Worm (Caenorhabditis elegans) whole organism, L4 larva: ENCODE results near the gene F35E12.6.

ENCODE experiments used
- F26F4.8 ChIP-seq: fragments of 200-800 bp; sonication (Bioruptor generic); conservative IDR thresholded peaks from 2 replicates; pipeline ENCODE4 v1.3.6; 2022; ENCODE audit warnings: missing genetic modification characterization, missing compliant biosample characterization
- F44E2.7 ChIP-seq: fragments of 200-800 bp; sonication (Bioruptor generic); IDR thresholded peaks from 2 replicates; pipeline ENCODE4 v2.1.2; 2022; ENCODE audit warnings: missing genetic modification characterization, missing compliant biosample characterization
- T20F7.1 ChIP-seq: fragments of 200-800 bp; sonication (Bioruptor generic); optimal IDR thresholded peaks from 2 replicates; lab custom pipeline; 2018; ENCODE audit warnings: mild to moderate bottlenecking, missing genetic modification characterization, missing compliant biosample characterization
- T26A8.4 ChIP-seq: fragments of 200-800 bp; sonication (Bioruptor generic); IDR thresholded peaks from 2 replicates; pipeline ENCODE4 v1.3.6; 2022; ENCODE audit warnings: missing genetic modification characterization, missing compliant biosample characterization
- Y48G9A.11 ChIP-seq: fragments of 200-800 bp; sonication (Bioruptor generic); IDR thresholded peaks from 2 replicates; pipeline ENCODE4 v1.3.6; 2022; ENCODE audit warnings: missing genetic modification reagents, missing genetic modification characterization, missing compliant biosample characterization
- attf-4 ChIP-seq: sonication (generic microtip); optimal IDR thresholded peaks from 3 replicates; lab custom pipeline; 2017; ENCODE audit warnings: missing biosample characterization, missing genetic modification characterization
- ctbp-1 ChIP-seq: fragments of 200-800 bp; sonication (Bioruptor generic); IDR thresholded peaks from 2 replicates; pipeline ENCODE4 v1.3.6; 2022; ENCODE audit warnings: missing genetic modification reagents, missing genetic modification characterization, missing compliant biosample characterization
- daf-19 ChIP-seq: fragments of 200-800 bp; sonication (Bioruptor generic); conservative IDR thresholded peaks from 2 replicates; pipeline ENCODE4 v1.3.6; 2022; ENCODE audit warnings: missing genetic modification characterization, missing compliant biosample characterization
- dmd-6 ChIP-seq: fragments of 200-800 bp; sonication (Bioruptor generic); IDR thresholded peaks from 2 replicates; pipeline ENCODE4 v1.3.6; 2022; ENCODE audit warnings: missing genetic modification reagents, missing genetic modification characterization, missing compliant biosample characterization
- dpl-1 ChIP-seq: fragments of 150-350 bp; optimal IDR thresholded peaks from 2 replicates; lab custom pipeline; 2014; ENCODE audit warnings: missing biosample characterization, missing genetic modification reagents, missing genetic modification characterization
- egl-27 ChIP-seq: sonication (generic microtip); optimal IDR thresholded peaks from 3 replicates; lab custom pipeline; 2017; ENCODE audit warnings: missing biosample characterization, missing genetic modification reagents, missing genetic modification characterization
- fkh-10 ChIP-seq: fragments of 150-350 bp; optimal IDR thresholded peaks from 2 replicates; lab custom pipeline; 2014; ENCODE audit warnings: missing biosample characterization, missing genetic modification reagents, missing genetic modification characterization
- fos-1 ChIP-seq: fragments of 150-350 bp; optimal IDR thresholded peaks from 2 replicates; lab custom pipeline; 2014; ENCODE audit warnings: missing biosample characterization, missing genetic modification characterization
- gei-8 ChIP-seq: fragments of 200-800 bp; sonication (Bioruptor generic); optimal IDR thresholded peaks from 2 replicates; lab custom pipeline; 2018; ENCODE audit warnings: mild to moderate bottlenecking, missing genetic modification characterization, missing compliant biosample characterization
- hif-1 ChIP-seq, 2 experiments: sonication (generic microtip); optimal IDR thresholded peaks; 2 replicates each; lab custom pipeline; 2016 to 2017; ENCODE audit warnings: missing compliant biosample characterization in 2 of 2, missing genetic modification characterization in 2 of 2, missing genetic modification reagents in 2 of 2, missing genotype in 2 of 2, mild to moderate bottlenecking in 1 of 2
- hmg-1.1 ChIP-seq: fragments of 200-800 bp; sonication (Bioruptor generic); IDR thresholded peaks from 2 replicates; pipeline ENCODE4 v1.3.6; 2022; ENCODE audit warnings: missing genetic modification reagents, missing genetic modification characterization, missing compliant biosample characterization
- lin-15B ChIP-seq: fragments of 150-350 bp; sonication (generic microtip); optimal IDR thresholded peaks from 3 replicates; lab custom pipeline; 2014; ENCODE audit warnings: missing biosample characterization, missing genetic modification characterization
- lin-29 ChIP-seq: fragments of 200-800 bp; sonication (Bioruptor generic); IDR thresholded peaks from 2 replicates; pipeline ENCODE4 v1.3.6; 2022; ENCODE audit warnings: missing genetic modification reagents, missing genetic modification characterization, missing compliant biosample characterization
- madf-5 ChIP-seq, 2 experiments: fragments of 200-800 bp; sonication (Bioruptor generic); IDR thresholded peaks; 2 replicates each; pipeline ENCODE4 v1.3.6; 2022; ENCODE audit warnings: missing compliant biosample characterization in 2 of 2, missing genetic modification characterization in 2 of 2
- mdt-29 ChIP-seq: fragments of 200-800 bp; sonication (Bioruptor generic); IDR thresholded peaks from 2 replicates; pipeline ENCODE4 v1.3.6; 2022; ENCODE audit warnings: missing genetic modification reagents, missing genetic modification characterization, missing compliant biosample characterization
- mep-1 ChIP-seq: fragments of 150-350 bp; sonication (generic microtip); optimal IDR thresholded peaks from 3 replicates; lab custom pipeline; 2014; ENCODE audit warnings: missing biosample characterization, missing genetic modification characterization
- nhr-102 ChIP-seq: sonication (generic microtip); optimal IDR thresholded peaks from 2 replicates; lab custom pipeline; 2016; ENCODE audit warnings: mild to moderate bottlenecking, missing genetic modification characterization, moderate library complexity, missing compliant biosample characterization
- nhr-11 ChIP-seq: fragments of 150-350 bp; optimal IDR thresholded peaks from 2 replicates; lab custom pipeline; 2014; ENCODE audit warnings: missing biosample characterization, missing genetic modification characterization
- nhr-111 ChIP-seq: fragments of 200-800 bp; sonication (Bioruptor generic); optimal IDR thresholded peaks from 2 replicates; lab custom pipeline; 2018; ENCODE audit warnings: mild to moderate bottlenecking, missing genetic modification characterization, missing compliant biosample characterization
- nhr-28 ChIP-seq: fragments of 150-350 bp; optimal IDR thresholded peaks from 2 replicates; lab custom pipeline; 2014; ENCODE audit warnings: missing biosample characterization, missing genetic modification characterization
- nhr-48 ChIP-seq: sonication (generic microtip); optimal IDR thresholded peaks from 2 replicates; lab custom pipeline; 2016; ENCODE audit warnings: mild to moderate bottlenecking, missing genetic modification characterization, missing compliant biosample characterization
- nhr-77 ChIP-seq: fragments of 150-350 bp; optimal IDR thresholded peaks from 2 replicates; lab custom pipeline; 2014; ENCODE audit warnings: missing biosample characterization, missing genetic modification characterization
- pha-4 ChIP-seq, 2 experiments: fragments of 150-350 bp in 1 of 2; fragments of 200-800 bp in 1 of 2; sonication (Bioruptor generic) in 1 of 2; IDR thresholded peaks in 1 of 2; optimal IDR thresholded peaks in 1 of 2; 2 replicates each; pipeline versions ENCODE4 v1.3.6 to Lab custom; 2014 to 2022; ENCODE audit warnings: missing genetic modification characterization in 2 of 2, missing genetic modification reagents in 2 of 2, missing biosample characterization in 1 of 2, missing compliant biosample characterization in 1 of 2
- php-3 ChIP-seq: fragments of 200-800 bp; sonication (Bioruptor generic); IDR thresholded peaks from 2 replicates; pipeline ENCODE4 v1.3.6; 2022; ENCODE audit warnings: missing genetic modification reagents, missing genetic modification characterization, missing compliant biosample characterization
- pqm-1 ChIP-seq: sonication (generic microtip); optimal IDR thresholded peaks from 2 replicates; lab custom pipeline; 2017; ENCODE audit warnings: missing biosample characterization, missing genetic modification characterization
- set-16 ChIP-seq: fragments of 200-800 bp; sonication (Bioruptor generic); IDR thresholded peaks from 2 replicates; pipeline ENCODE4 v1.3.6; 2022; ENCODE audit warnings: missing genetic modification reagents, missing genetic modification characterization, missing compliant biosample characterization
- snpc-4 ChIP-seq: fragments of 150-350 bp; optimal IDR thresholded peaks from 2 replicates; lab custom pipeline; 2014; ENCODE audit warnings: missing biosample characterization, missing genetic modification characterization
- spr-1 ChIP-seq: sonication (generic microtip); optimal IDR thresholded peaks from 2 replicates; lab custom pipeline; 2016; ENCODE audit warnings: mild to moderate bottlenecking, missing genetic modification characterization, missing compliant biosample characterization
- tag-97 ChIP-seq: fragments of 200-800 bp; sonication (Bioruptor generic); IDR thresholded peaks from 2 replicates; pipeline ENCODE4 v1.3.6; 2022; ENCODE audit warnings: missing genetic modification characterization, missing compliant biosample characterization
- tra-1 ChIP-seq: fragments of 200-800 bp; sonication (Bioruptor generic); IDR thresholded peaks from 2 replicates; pipeline ENCODE4 v1.3.6; 2022; ENCODE audit warnings: missing genetic modification reagents, missing genetic modification characterization, missing compliant biosample characterization
- unc-130 ChIP-seq: sonication (generic microtip); optimal IDR thresholded peaks from 2 replicates; lab custom pipeline; 2016; ENCODE audit warnings: missing genetic modification reagents, missing genetic modification characterization, missing compliant biosample characterization
- unc-62 ChIP-seq, 3 experiments: fragments of 150-350 bp in 1 of 3; sonication (generic microtip); optimal IDR thresholded peaks in 2 of 3; peaks in 1 of 3; 1 replicate in 1 of 3; 2 replicates in 2 of 3; lab custom pipeline; 2014 to 2017; ENCODE audit warnings: missing biosample characterization in 3 of 3, missing genetic modification characterization in 3 of 3, missing genetic modification reagents in 3 of 3, missing genotype in 1 of 3
- ztf-7 ChIP-seq: fragments of 150-350 bp; optimal IDR thresholded peaks from 2 replicates; lab custom pipeline; 2014; ENCODE audit warnings: missing biosample characterization, missing genetic modification characterization

Gene F35E12.6

ce11 chrV:13771209-13771608, 35.2 kb upstream of the F35E12.6 start, which contains the start of gene F20G2.5:
Gene F20G2.5, plus strand, starts transcription at chrV:13771509.
- TF ChIP-seq nhr-28 = peak; percentile 49
- TF ChIP-seq ctbp-1 (GFP tag; lab: Robert Waterston, UW) = no peak
- no peak for TF ChIP-seq pha-4 (GFP tag; IDR thresholded peaks at IDR 0.05; lab: Robert Waterston, UW)
- TF ChIP-seq pha-4 (tag; optimal IDR thresholded peaks at IDR 0.05; lab: Kevin White, UChicago) = no peak
- no peak for TF ChIP-seq hif-1 (tag; optimal IDR thresholded peaks at IDR 0.05; lab: Kevin White, UChicago)

- TF ChIP-seq lin-29 (GFP tag; lab: Robert Waterston, UW) = no peak
- TF ChIP-seq dmd-6 (GFP tag; lab: Robert Waterston, UW) = no peak
- peak in 1 of 2 experiments; percentile 20 for TF ChIP-seq unc-62 (GFP tag; optimal IDR thresholded peaks at IDR 0.05 in 1 of 2; lab: Kevin White, UChicago)
- TF ChIP-seq unc-62 (tag; optimal IDR thresholded peaks at IDR 0.05; lab: Kevin White, UChicago) = no peak
- TF ChIP-seq pqm-1 (tag; lab: Kevin White, UChicago) = peak; percentile 21
- no peak for TF ChIP-seq T20F7.1 (GFP tag; lab: Kevin White, UChicago)
- no peak for TF ChIP-seq lin-15B (tag; lab: Kevin White, UChicago)
- TF ChIP-seq tra-1 (GFP tag; lab: Robert Waterston, UW) = no peak
- peak; percentile 83 for TF ChIP-seq nhr-28
These were observed 32.9 kb upstream of the F35E12.6 start, which contains the start of gene nas-24 for ce11 chrV:13768941-13769436. Gene nas-24, plus strand, starts transcription at chrV:13769386.

- no peak for TF ChIP-seq mdt-29 (GFP tag; lab: Robert Waterston, UW)
- no peak for TF ChIP-seq ztf-7 (tag; lab: Kevin White, UChicago)
- TF ChIP-seq F44E2.7 (GFP tag; lab: Robert Waterston, UW) = no peak
- TF ChIP-seq attf-4 (tag; lab: Kevin White, UChicago) = no peak
- no peak for TF ChIP-seq madf-5 (GFP tag; IDR thresholded peaks at IDR 0.05; lab: Robert Waterston, UW)
- TF ChIP-seq, all 104 proteins: peak for 0
These were observed 32.3 kb upstream of the F35E12.6 start, which contains the start of gene F20G2.3 for ce11 chrV:13768388-13768787. Gene F20G2.3, minus strand, starts transcription at chrV:13768488.

ce11 chrV:13763723-13764122, 27.7 kb upstream of the F35E12.6 start:
- TF ChIP-seq nhr-11 (tag; lab: Kevin White, UChicago) (peak; percentile 56), dpl-1 (GFP tag; lab: Kevin White, UChicago) (no peak), tag-97 (GFP tag; lab: Robert Waterston, UW) (no peak)

- TF ChIP-seq nhr-77 = no peak
- no peak for TF ChIP-seq F26F4.8 (GFP tag; lab: Robert Waterston, UW)
- no peak for TF ChIP-seq spr-1
- no peak for TF ChIP-seq daf-19 (GFP tag; lab: Robert Waterston, UW)
- TF ChIP-seq mdt-29 (GFP tag; lab: Robert Waterston, UW) = no peak
- no peak for TF ChIP-seq unc-62 (GFP tag; optimal IDR thresholded peaks at IDR 0.05 in 1 of 2; lab: Kevin White, UChicago)
- no peak for TF ChIP-seq unc-62 (tag; optimal IDR thresholded peaks at IDR 0.05; lab: Kevin White, UChicago)
- no peak for TF ChIP-seq egl-27 (tag; lab: Kevin White, UChicago)
- no peak for TF ChIP-seq set-16
- TF ChIP-seq lin-29 (GFP tag; lab: Robert Waterston, UW) = no peak
These were observed 26.5 kb upstream of the F35E12.6 start, which contains the start of gene F20G2.6 for ce11 chrV:13762426-13763127. Gene F20G2.6, plus strand, starts transcription at chrV:13763077.

- TF ChIP-seq ctbp-1 (GFP tag; lab: Robert Waterston, UW) = no peak
- no peak for TF ChIP-seq nhr-48
- TF ChIP-seq mep-1 = peak; percentile 18
- TF ChIP-seq gei-8 = no peak
- peak; percentile 7 for TF ChIP-seq dpl-1 (GFP tag; lab: Kevin White, UChicago)
- peak; percentile 8 for TF ChIP-seq fkh-10 (GFP tag; lab: Kevin White, UChicago)
- TF ChIP-seq nhr-111 (GFP tag; lab: Kevin White, UChicago) = no peak
- TF ChIP-seq T26A8.4 = no peak
- no peak for TF ChIP-seq nhr-102
- no peak for TF ChIP-seq unc-130 (GFP tag; lab: Kevin White, UChicago)
- no peak for TF ChIP-seq daf-19 (GFP tag; lab: Robert Waterston, UW)
- TF ChIP-seq fos-1 (tag; lab: Kevin White, UChicago) = no peak
- TF ChIP-seq hif-1 (tag; optimal IDR thresholded peaks at IDR 0.05; lab: Kevin White, UChicago) = no peak
- TF ChIP-seq hmg-1.1 (GFP tag; lab: Robert Waterston, UW) = 0 out of 2 replicates have a peak, but pooled peaks have one; percentile 27
- no peak for TF ChIP-seq F26F4.8 (GFP tag; lab: Robert Waterston, UW)
- TF ChIP-seq snpc-4 = no peak
- TF ChIP-seq php-3 (GFP tag; lab: Robert Waterston, UW) = no peak
- TF ChIP-seq pqm-1 (tag; lab: Kevin White, UChicago) = no peak
- TF ChIP-seq Y48G9A.11 = no peak
These were observed 21.3 kb upstream of the F35E12.6 start for ce11 chrV:13757349-13757748.
